Worm (Caenorhabditis elegans): ENCODE results near the gene cht-4.

ce11 chrIII:1680393-1680792 lies 23.1 kb upstream of the cht-4 start:
- no peak for TF ChIP-seq pha-4 (tag; optimal IDR thresholded peaks at IDR 0.05)
- TF ChIP-seq ets-4 (tag; optimal IDR thresholded peaks at IDR 0.05): no peak
- TF ChIP-seq unc-55 (GFP tag; optimal IDR thresholded peaks at IDR 0.05): no peak
- TF ChIP-seq ama-1 (optimal IDR thresholded peaks at IDR 0.05): no peak
- no peak for TF ChIP-seq Y22D7AL.16 (tag; optimal IDR thresholded peaks at IDR 0.05)
- TF ChIP-seq pros-1 (tag; optimal IDR thresholded peaks at IDR 0.05): no peak
- TF ChIP-seq dmd-4 (tag; optimal IDR thresholded peaks at IDR 0.05; ENCODE audit: borderline replicate concordance): no peak
- TF ChIP-seq rnt-1 (tag; optimal IDR thresholded peaks at IDR 0.05): no peak

Data from whole organism, late embryonic.